Fruit fly (Drosophila melanogaster): ENCODE measurements around the gene CG5245.
A peak's percentile ranks its signal among the peaks of the same experiment; 100 is the strongest.

Gene CG5245

DNA sequence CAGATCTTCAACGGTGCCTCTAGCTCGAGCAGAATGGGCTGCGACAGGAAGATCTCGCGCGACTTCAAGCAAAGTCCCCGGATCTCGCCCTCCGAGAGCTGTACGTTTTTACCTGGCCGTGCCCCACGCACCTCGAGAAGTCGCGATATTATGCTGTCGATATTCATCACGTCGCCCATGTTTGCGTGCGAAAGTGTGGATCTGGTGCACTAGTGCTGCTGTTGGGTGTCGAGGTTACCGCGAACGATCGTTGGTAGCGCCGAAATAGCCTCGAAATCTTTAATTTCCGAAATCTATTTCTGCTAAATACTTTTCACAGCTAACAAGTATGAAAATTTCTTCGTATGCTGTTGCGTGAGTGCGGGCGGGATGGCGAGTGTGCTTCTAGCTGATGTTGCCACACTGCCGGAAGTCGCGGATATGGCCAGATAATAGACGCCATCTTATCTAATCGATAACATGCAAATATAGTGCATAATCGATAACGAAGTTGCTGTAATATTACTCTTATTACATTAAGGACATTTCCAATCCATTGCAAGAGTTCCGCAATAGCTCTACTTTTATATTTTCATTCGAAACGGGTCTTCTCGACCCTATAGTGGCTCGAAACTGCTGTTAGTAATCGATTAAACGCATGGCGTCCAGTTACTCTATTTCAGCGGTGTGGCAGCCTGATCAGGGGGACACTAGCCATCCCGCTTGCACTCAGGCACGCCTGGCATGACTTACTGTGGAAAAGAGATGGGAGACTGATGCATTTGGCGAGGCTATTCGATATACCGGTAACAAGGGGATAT lies 3.6 kb upstream of the CG5245 start, which contains the start of gene Pp1-87B (continued):
- TF ChIP-seq usp (GFP tag; optimal IDR thresholded peaks at IDR 0.05) (no peak), pros (GFP tag; optimal IDR thresholded peaks at IDR 0.05) (no peak), Meics (GFP tag; optimal IDR thresholded peaks at IDR 0.05) (peak; percentile 56), CG30020 (tag; optimal IDR thresholded peaks at IDR 0.05) (peak; percentile 45), CG8478 (optimal IDR thresholded peaks at IDR 0.05) (peak; percentile 97), CG3163 (GFP tag; optimal IDR thresholded peaks at IDR 0.05) (no peak), Optix (GFP tag; IDR thresholded peaks at IDR 0.05) (no peak), CG15479 (GFP tag; optimal IDR thresholded peaks at IDR 0.05) (no peak), Sin3A (optimal IDR thresholded peaks at IDR 0.05) (peak; percentile 100), CG15514 (GFP tag; optimal IDR thresholded peaks at IDR 0.05) (no peak), CG10959 (GFP tag; IDR thresholded peaks at IDR 0.05) (no peak), HmgD (GFP tag; optimal IDR thresholded peaks at IDR 0.05) (peak; percentile 40), tio (GFP tag; optimal IDR thresholded peaks at IDR 0.05) (no peak), CG2712 (tag; optimal IDR thresholded peaks at IDR 0.05) (peak; percentile 10), CG2199 (GFP tag; IDR thresholded peaks at IDR 0.05) (no peak), CG3847 (GFP tag; IDR thresholded peaks at IDR 0.05) (peak; percentile 64), CG9797 (GFP tag; optimal IDR thresholded peaks at IDR 0.05) (peak; percentile 49), CG18011 (GFP tag; optimal IDR thresholded peaks at IDR 0.05) (no peak), MBD-R2 (GFP tag; IDR thresholded peaks at IDR 0.05) (no peak), Sox102F (GFP tag; optimal IDR thresholded peaks at IDR 0.05) (no peak), HmgZ (tag; optimal IDR thresholded peaks at IDR 0.05) (peak; percentile 37), TFAM (GFP tag; optimal IDR thresholded peaks at IDR 0.05) (no peak), CG12769 (tag; optimal IDR thresholded peaks at IDR 0.05) (no peak), CG11247 (GFP tag; IDR thresholded peaks at IDR 0.05) (no peak), run (tag; optimal IDR thresholded peaks at IDR 0.05) (no peak), exex (tag; optimal IDR thresholded peaks at IDR 0.05) (no peak), CG9437 (GFP tag; optimal IDR thresholded peaks at IDR 0.05) (peak; percentile 37), vvl (GFP tag; IDR thresholded peaks at IDR 0.05) (peak; percentile 25; the same call in 1 of the 2 replicates), HLHmδ (GFP tag; optimal IDR thresholded peaks at IDR 0.05) (peak; percentile 61), dmrt11E (tag; optimal IDR thresholded peaks at IDR 0.05) (no peak), CG33213 (GFP tag; optimal IDR thresholded peaks at IDR 0.05) (no peak), Dll (GFP tag; IDR thresholded peaks at IDR 0.05; ENCODE audit: partially characterized antibody) (0 out of 4 replicates have a peak, but pooled peaks have one; percentile 23), al (GFP tag; IDR thresholded peaks at IDR 0.05) (no peak)

DNA sequence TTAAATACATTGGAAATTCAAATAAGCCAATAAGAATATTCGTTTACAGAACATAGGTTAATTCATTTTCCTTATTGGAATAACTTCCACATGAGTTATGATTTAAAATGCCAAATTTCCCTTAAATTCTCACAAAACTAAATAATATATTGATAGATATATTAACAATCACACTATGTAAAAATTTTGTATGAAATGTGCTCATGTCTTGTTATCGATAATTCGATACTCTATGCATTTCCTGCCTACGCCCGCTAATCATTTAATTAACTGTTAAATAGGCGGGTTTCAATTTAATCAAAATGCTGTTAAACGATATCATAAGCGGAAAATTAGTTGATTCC lies 3.1 kb upstream of the CG5245 start, which contains the start of gene NANS:
Gene NANS, plus strand, starts transcription at position 269 of the 344 bp plus-strand sequence.
- no peak for TF ChIP-seq CG15479 (GFP tag; optimal IDR thresholded peaks at IDR 0.05)
- TF ChIP-seq CG17912 (GFP tag; optimal IDR thresholded peaks at IDR 0.05) = no peak
- peak; percentile 41; the same call in 1 of the 3 replicates for TF ChIP-seq HLH4C (GFP tag; IDR thresholded peaks at IDR 0.05; ENCODE audit: partially characterized antibody)
- peak; percentile 38; the same call in 1 of the 2 replicates for TF ChIP-seq nerfin-2 (GFP tag; IDR thresholded peaks at IDR 0.05; ENCODE audit: partially characterized antibody)
- TF ChIP-seq CG8388 (GFP tag; optimal IDR thresholded peaks at IDR 0.05) = no peak
- no peak for TF ChIP-seq ranshi (GFP tag; IDR thresholded peaks at IDR 0.05)
- no peak for TF ChIP-seq CG17802 (tag; optimal IDR thresholded peaks at IDR 0.05)
- TF ChIP-seq ind (GFP tag; optimal IDR thresholded peaks at IDR 0.05) = no peak
- peak; percentile 5 for TF ChIP-seq CG14710 (tag; optimal IDR thresholded peaks at IDR 0.05)
- TF ChIP-seq dati (GFP tag; IDR thresholded peaks at IDR 0.05) = no peak
- TF ChIP-seq unpg (GFP tag; optimal IDR thresholded peaks at IDR 0.05) = no peak
- no peak for TF ChIP-seq CG12155 (GFP tag; optimal IDR thresholded peaks at IDR 0.05)
- TF ChIP-seq ap (GFP tag; IDR thresholded peaks at IDR 0.05) = no peak
- TF ChIP-seq lov (optimal IDR thresholded peaks at IDR 0.05) = no peak
- no peak for TF ChIP-seq lov (GFP tag; IDR thresholded peaks at IDR 0.05)
- TF ChIP-seq HmgD (GFP tag; optimal IDR thresholded peaks at IDR 0.05) = no peak
- 0 out of 2 replicates have a peak, but pooled peaks have one; percentile 31 for TF ChIP-seq tna (GFP tag; IDR thresholded peaks at IDR 0.05; ENCODE audit: partially characterized antibody)
- TF ChIP-seq gfzf (GFP tag; optimal IDR thresholded peaks at IDR 0.05) = no peak
- no peak for TF ChIP-seq fru (optimal IDR thresholded peaks at IDR 0.05)
- no peak for TF ChIP-seq CG7357 (GFP tag; IDR thresholded peaks at IDR 0.05)
- TF ChIP-seq CG30020 (tag; optimal IDR thresholded peaks at IDR 0.05) = no peak
- no peak for TF ChIP-seq aop (GFP tag; IDR thresholded peaks at IDR 0.05)

Data from whole organism, embryonic.